Worm (Caenorhabditis elegans) whole organism, mixed stage, embryonic: ENCODE measurements around the gene Y116A8C.24.

ENCODE experiments used
- M03D4.4 ChIP-seq: sonication (generic microtip); optimal IDR thresholded peaks from 2 replicates; lab custom pipeline; 2017; ENCODE audit warnings: mild to moderate bottlenecking, missing genetic modification characterization, missing compliant biosample characterization
- bed-3 ChIP-seq: fragments of 200-800 bp; sonication (Bioruptor generic); optimal IDR thresholded peaks from 3 replicates; lab custom pipeline; 2018; ENCODE audit warnings: mild to moderate bottlenecking, missing genetic modification characterization, moderate library complexity, missing compliant biosample characterization
- blmp-1 ChIP-seq: fragments of 150-350 bp; optimal IDR thresholded peaks from 2 replicates; lab custom pipeline; 2014; ENCODE audit warnings: missing biosample characterization, missing genetic modification characterization
- ceh-39 ChIP-seq: fragments of 150-350 bp; optimal IDR thresholded peaks from 2 replicates; lab custom pipeline; 2014; ENCODE audit warnings: missing biosample characterization, missing genetic modification characterization
- ceh-43 ChIP-seq: fragments of 200-800 bp; sonication (Bioruptor generic); optimal IDR thresholded peaks from 2 replicates; lab custom pipeline; 2018; ENCODE audit warnings: mild to moderate bottlenecking, missing genetic modification characterization, moderate library complexity, missing compliant biosample characterization
- ces-1 ChIP-seq: fragments of 150-350 bp; optimal IDR thresholded peaks from 2 replicates; lab custom pipeline; 2014; ENCODE audit warnings: missing biosample characterization, missing genetic modification reagents, missing genetic modification characterization
- cnd-1 ChIP-seq: fragments of 200-800 bp; sonication (Bioruptor generic); optimal IDR thresholded peaks from 2 replicates; lab custom pipeline; 2018; ENCODE audit warnings: mild to moderate bottlenecking, missing genetic modification characterization, missing compliant biosample characterization
- drap-1 ChIP-seq: fragments of 200-800 bp; sonication (Bioruptor generic); optimal IDR thresholded peaks from 3 replicates; lab custom pipeline; 2018; ENCODE audit warnings: mild to moderate bottlenecking, missing genetic modification characterization, missing compliant biosample characterization
- elt-1 ChIP-seq: sonication (generic microtip); optimal IDR thresholded peaks from 2 replicates; lab custom pipeline; 2017; ENCODE audit warnings: missing genetic modification characterization, mild to moderate bottlenecking, missing compliant biosample characterization, antibody characterized with exemption, moderate library complexity, borderline replicate concordance; ENCODE audit not compliant: insufficient read depth
- elt-3 ChIP-seq: fragments of 150-350 bp; optimal IDR thresholded peaks from 2 replicates; lab custom pipeline; 2014; ENCODE audit warnings: missing biosample characterization, missing genetic modification characterization
- flh-1 ChIP-seq: fragments of 200-800 bp; sonication (Bioruptor generic); optimal IDR thresholded peaks from 2 replicates; lab custom pipeline; 2018; ENCODE audit warnings: mild to moderate bottlenecking, missing genetic modification characterization, moderate library complexity, missing compliant biosample characterization
- ham-2 ChIP-seq: fragments of 200-800 bp; sonication (Bioruptor generic); optimal IDR thresholded peaks from 2 replicates; lab custom pipeline; 2018; ENCODE audit warnings: mild to moderate bottlenecking, missing genetic modification characterization, missing compliant biosample characterization
- hlh-1 ChIP-seq: fragments of 150-350 bp; optimal IDR thresholded peaks from 2 replicates; lab custom pipeline; 2014; ENCODE audit warnings: missing biosample characterization, missing genetic modification reagents, missing genetic modification characterization
- lin-13 ChIP-seq: fragments of 150-350 bp; optimal IDR thresholded peaks from 2 replicates; lab custom pipeline; 2014; ENCODE audit warnings: missing biosample characterization, missing genetic modification characterization
- lin-32 ChIP-seq: fragments of 200-800 bp; sonication (Bioruptor generic); optimal IDR thresholded peaks from 2 replicates; lab custom pipeline; 2018; ENCODE audit warnings: mild to moderate bottlenecking, missing genetic modification characterization, missing compliant biosample characterization
- lsy-2 ChIP-seq: fragments of 150-350 bp; optimal IDR thresholded peaks from 2 replicates; lab custom pipeline; 2014; ENCODE audit warnings: missing biosample characterization, missing genetic modification characterization
- mab-5 ChIP-seq: fragments of 150-350 bp; optimal IDR thresholded peaks from 2 replicates; lab custom pipeline; 2014; ENCODE audit warnings: missing biosample characterization, missing genetic modification characterization
- mep-1 ChIP-seq: fragments of 150-350 bp; optimal IDR thresholded peaks from 2 replicates; lab custom pipeline; 2017; ENCODE audit warnings: missing biosample characterization, missing genetic modification reagents, missing genetic modification characterization, inconsistent platforms
- mls-2 ChIP-seq: sonication (generic microtip); optimal IDR thresholded peaks from 2 replicates; lab custom pipeline; 2016; ENCODE audit warnings: mild to moderate bottlenecking, missing genetic modification characterization, moderate library complexity, missing compliant biosample characterization
- nhr-2 ChIP-seq: fragments of 150-350 bp; optimal IDR thresholded peaks from 2 replicates; lab custom pipeline; 2014; ENCODE audit warnings: missing biosample characterization, missing genetic modification characterization
- nhr-76 ChIP-seq: sonication (generic microtip); optimal IDR thresholded peaks from 2 replicates; lab custom pipeline; 2017; ENCODE audit warnings: missing biosample characterization, missing genetic modification characterization
- pha-4 ChIP-seq: fragments of 150-350 bp; optimal IDR thresholded peaks from 2 replicates; lab custom pipeline; 2018; ENCODE audit warnings: missing biosample characterization, missing genetic modification reagents, missing genetic modification characterization
- sem-2 ChIP-seq: fragments of 200-800 bp; sonication (Bioruptor generic); optimal IDR thresholded peaks from 2 replicates; lab custom pipeline; 2018; ENCODE audit warnings: mild to moderate bottlenecking, missing genetic modification characterization, missing compliant biosample characterization
- snpc-4 ChIP-seq: fragments of 150-350 bp; optimal IDR thresholded peaks from 2 replicates; lab custom pipeline; 2014; ENCODE audit warnings: missing biosample characterization, missing genetic modification characterization
- sptf-1 ChIP-seq: sonication (generic microtip); optimal IDR thresholded peaks from 2 replicates; lab custom pipeline; 2017; ENCODE audit warnings: mild to moderate bottlenecking, missing genetic modification characterization, moderate library complexity, missing compliant biosample characterization
- tbx-8 ChIP-seq: fragments of 200-800 bp; sonication (Bioruptor generic); optimal IDR thresholded peaks from 2 replicates; lab custom pipeline; 2018; ENCODE audit warnings: mild to moderate bottlenecking, missing genetic modification characterization, moderate library complexity, missing compliant biosample characterization
- unc-120 ChIP-seq: sonication (generic microtip); optimal IDR thresholded peaks from 2 replicates; lab custom pipeline; 2017; ENCODE audit warnings: missing genetic modification characterization, missing compliant biosample characterization; ENCODE audit not compliant: poor library complexity, severe bottlenecking
- unc-62 ChIP-seq: fragments of 150-350 bp; optimal IDR thresholded peaks from 2 replicates; lab custom pipeline; 2014; ENCODE audit warnings: missing biosample characterization, missing genetic modification reagents, missing genetic modification characterization
- zip-8 ChIP-seq: fragments of 150-350 bp; optimal IDR thresholded peaks from 2 replicates; lab custom pipeline; 2014; ENCODE audit warnings: missing biosample characterization, missing genetic modification characterization
- ztf-11 ChIP-seq: fragments of 150-350 bp; optimal IDR thresholded peaks from 2 replicates; lab custom pipeline; 2014; ENCODE audit warnings: missing biosample characterization, missing genetic modification characterization

Gene Y116A8C.24

DNA sequence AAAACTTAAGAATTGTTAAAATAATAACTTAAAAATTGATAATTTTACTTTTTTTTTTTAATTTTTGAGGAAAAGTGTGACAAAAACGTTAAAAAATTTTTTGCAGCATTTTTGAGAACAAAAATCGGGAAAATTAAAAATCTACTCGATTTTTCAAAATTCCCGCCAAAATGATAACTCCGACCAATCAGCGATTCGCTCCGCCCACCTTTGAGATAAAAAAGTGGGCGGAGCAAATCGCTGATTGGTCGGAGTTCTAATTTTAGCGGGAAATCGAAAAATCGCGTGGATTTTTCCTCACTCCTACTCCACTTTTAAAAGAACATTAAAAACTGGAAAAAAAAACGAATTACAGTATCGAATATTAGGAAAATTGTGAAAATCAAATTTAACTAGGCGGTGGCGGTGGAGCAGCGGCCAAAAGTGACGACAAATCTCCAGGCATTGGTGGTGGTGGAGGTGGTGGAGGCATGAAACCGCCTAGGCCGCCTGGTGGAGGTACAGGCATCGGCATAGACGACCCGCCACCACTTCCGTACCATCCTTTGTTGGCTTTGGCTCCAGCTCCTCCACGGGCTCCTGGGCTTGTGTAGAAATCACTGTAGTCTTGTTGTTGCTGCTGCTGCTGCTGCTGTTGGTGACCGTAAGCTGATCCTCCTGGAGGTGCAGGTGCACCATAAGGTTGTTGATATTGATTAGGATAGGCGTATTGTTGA, 33.6 kb upstream of the Y116A8C.24 start:
- TF ChIP-seq drap-1 (no peak), unc-120 (tag; lab: Kevin White, UChicago) (no peak), elt-1 (tag; lab: Kevin White, UChicago) (no peak), ces-1 (GFP tag; lab: Kevin White, UChicago) (no peak), cnd-1 (no peak), snpc-4 (tag; lab: Kevin White, UChicago) (no peak), ceh-43 (GFP tag; lab: Kevin White, UChicago) (no peak), sptf-1 (tag; lab: Kevin White, UChicago) (no peak), bed-3 (GFP tag; lab: Kevin White, UChicago) (no peak)

DNA sequence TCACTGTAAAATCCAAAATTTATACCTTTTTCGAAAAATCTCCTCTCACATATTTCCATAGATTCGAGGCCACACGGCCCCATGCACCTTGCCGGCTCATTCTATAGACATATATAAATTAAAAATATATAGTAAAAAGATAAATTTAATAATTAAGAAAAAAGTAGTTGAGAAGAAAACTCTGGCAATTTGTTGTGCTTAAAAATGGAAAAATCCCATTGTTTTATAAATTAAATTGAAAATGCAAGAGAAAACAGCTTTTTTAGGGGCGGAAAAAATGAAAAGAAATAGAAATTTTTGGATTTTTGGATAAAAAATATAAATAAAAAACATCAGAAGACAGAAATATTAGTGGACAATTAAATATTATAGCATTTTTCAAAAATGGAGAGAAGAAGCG, 32.9 kb upstream of the Y116A8C.24 start, which contains the start of gene Y116A8C.30:
Gene Y116A8C.30, minus strand, starts transcription at position 101 of the 400 bp plus-strand sequence.
- peak; percentile 22 for TF ChIP-seq nhr-2 (tag; lab: Kevin White, UChicago)
- TF ChIP-seq bed-3 (GFP tag; lab: Kevin White, UChicago) = no peak

DNA sequence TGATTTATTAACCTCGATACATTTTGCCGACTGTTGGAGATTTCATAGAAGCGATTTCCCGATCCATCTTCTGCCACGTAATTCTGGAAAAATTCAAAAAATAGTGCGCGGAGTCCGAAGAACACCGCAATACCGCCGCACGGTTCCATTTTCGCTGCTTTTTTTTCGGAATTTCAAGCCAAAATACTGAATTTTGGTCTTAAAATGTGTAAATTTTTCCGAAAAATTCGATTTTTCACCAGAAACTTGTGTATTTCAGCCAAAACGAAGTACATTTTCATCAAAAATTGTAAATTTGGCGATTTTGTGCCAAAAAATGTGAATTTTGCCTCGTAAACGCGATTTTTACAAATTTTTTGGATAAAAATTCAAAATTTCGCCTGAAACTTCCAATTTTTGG, 32.4 kb upstream of the Y116A8C.24 start:
- TF ChIP-seq unc-62 (GFP tag; lab: Kevin White, UChicago) = no peak
- no peak for TF ChIP-seq mab-5
- no peak for TF ChIP-seq bed-3 (GFP tag; lab: Kevin White, UChicago)
- TF ChIP-seq lsy-2 (tag; lab: Kevin White, UChicago) = no peak
- no peak for TF ChIP-seq tbx-8
- no peak for TF ChIP-seq ceh-39 (tag; lab: Kevin White, UChicago)
- no peak for TF ChIP-seq pha-4 (tag; lab: Kevin White, UChicago)
- TF ChIP-seq lin-32 (GFP tag; lab: Kevin White, UChicago) = no peak

DNA sequence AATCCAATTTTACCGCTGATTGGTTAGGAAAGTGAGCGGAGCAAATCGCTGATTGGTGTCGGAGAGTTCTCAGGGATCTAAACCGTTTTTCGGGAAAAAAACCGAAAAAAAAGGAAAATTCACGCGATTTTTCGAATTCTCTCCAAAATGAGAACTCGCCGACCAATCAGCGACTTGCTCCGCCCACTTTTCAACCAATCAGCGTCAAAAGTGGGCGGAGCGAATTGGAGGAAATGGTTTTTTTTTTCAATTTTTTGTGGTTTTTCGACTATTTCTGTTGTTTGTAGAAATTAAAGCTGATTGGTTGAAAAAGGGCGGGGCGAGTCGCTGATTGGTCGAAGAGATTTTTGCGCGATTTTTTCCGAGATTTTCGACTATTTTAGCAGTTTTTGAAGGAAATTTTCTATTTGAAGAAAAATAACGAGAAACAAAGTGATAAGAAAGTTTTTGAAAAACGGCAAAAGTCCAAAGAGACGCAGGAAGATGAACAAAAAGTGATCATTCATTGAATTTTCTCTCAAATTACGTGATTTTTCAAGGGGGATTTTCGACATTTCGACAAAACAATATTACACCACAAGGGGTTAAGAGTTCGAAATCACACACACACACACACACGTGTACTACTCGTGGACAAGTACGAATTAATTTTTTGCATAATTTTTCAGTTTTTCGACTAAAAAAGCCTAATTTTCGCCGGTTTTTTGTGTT, 30.1 kb upstream of the Y116A8C.24 start:
- TF ChIP-seq mep-1 (tag; lab: Kevin White, UChicago) = no peak

DNA sequence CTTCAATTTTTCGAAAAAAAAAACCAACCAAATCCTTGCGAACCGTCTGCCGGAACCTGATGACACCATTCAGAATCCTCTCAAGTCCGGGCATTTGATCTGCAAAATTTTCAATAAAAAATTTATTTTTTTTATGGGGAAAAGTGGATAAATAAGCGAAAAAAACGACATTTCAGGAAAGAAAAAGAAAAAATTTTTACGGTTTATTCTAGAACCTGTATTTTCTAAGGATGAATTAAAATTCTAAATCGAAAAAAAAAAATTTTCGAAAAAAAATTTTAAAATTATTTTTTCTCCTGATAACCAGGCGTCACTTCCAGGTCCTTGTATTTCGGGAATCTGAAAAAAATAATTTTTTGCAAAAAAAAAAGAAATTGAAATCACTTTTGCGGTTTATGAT, 29.5 kb upstream of the Y116A8C.24 start, which contains the start of gene bca-2:
Gene bca-2, minus strand, starts transcription at position 101 of the 400 bp plus-strand sequence.
- no peak for TF ChIP-seq elt-1 (tag; lab: Kevin White, UChicago)
- no peak for TF ChIP-seq hlh-1 (tag; lab: Kevin White, UChicago)
- no peak for TF ChIP-seq snpc-4 (tag; lab: Kevin White, UChicago)
- TF ChIP-seq lsy-2 (tag; lab: Kevin White, UChicago) = no peak
- no peak for TF ChIP-seq blmp-1
- TF ChIP-seq tbx-8 = no peak
- TF ChIP-seq pha-4 (tag; lab: Kevin White, UChicago) = no peak
- TF ChIP-seq zip-8 (tag; lab: Kevin White, UChicago) = no peak
- no peak for TF ChIP-seq ceh-39 (tag; lab: Kevin White, UChicago)
- TF ChIP-seq ztf-11 (tag; lab: Kevin White, UChicago) = no peak
- no peak for TF ChIP-seq ham-2 (GFP tag; lab: Kevin White, UChicago)
- no peak for TF ChIP-seq flh-1 (GFP tag; lab: Kevin White, UChicago)
- no peak for TF ChIP-seq M03D4.4
- TF ChIP-seq sem-2 = no peak
- TF ChIP-seq unc-120 (tag; lab: Kevin White, UChicago) = no peak
- TF ChIP-seq nhr-76 (tag; lab: Kevin White, UChicago) = no peak

DNA sequence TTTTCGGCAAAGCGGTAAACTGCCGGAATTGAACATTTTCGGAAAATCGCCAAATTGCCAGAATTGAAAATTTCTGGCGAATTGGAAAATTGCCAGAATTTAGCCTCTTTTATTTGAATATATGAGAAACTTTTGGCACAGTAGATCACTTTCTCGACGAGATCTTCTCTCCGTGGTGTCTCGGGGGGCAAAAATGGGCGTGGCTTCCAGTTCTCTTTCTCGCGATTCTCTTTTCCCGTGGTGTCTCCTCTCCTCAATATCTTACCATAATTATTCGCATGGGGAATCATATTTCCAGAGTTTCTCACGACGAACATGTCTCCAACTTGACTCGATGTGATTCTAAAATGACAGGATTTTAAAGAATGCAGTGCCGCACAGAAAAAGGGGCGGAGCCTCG, 28.4 kb upstream of the Y116A8C.24 start:
- TF ChIP-seq lin-13 (no peak), ztf-11 (tag; lab: Kevin White, UChicago) (no peak), flh-1 (GFP tag; lab: Kevin White, UChicago) (no peak), sptf-1 (tag; lab: Kevin White, UChicago) (peak; percentile 18), mep-1 (tag; lab: Kevin White, UChicago) (no peak), blmp-1 (no peak), elt-3 (tag; lab: Kevin White, UChicago) (no peak), tbx-8 (no peak), cnd-1 (peak; percentile 30), mls-2 (tag; lab: Kevin White, UChicago) (no peak)
